Worm (Caenorhabditis elegans) whole organism, L2 larva: ENCODE measurements around the gene phb-2.
A peak's percentile ranks its signal among the peaks of the same experiment; 100 is the strongest.

Experiments used
- F13H6.1 ChIP-seq: sonication (generic microtip); optimal IDR thresholded peaks from 2 replicates; lab custom pipeline; 2016; ENCODE audit warnings: missing genetic modification characterization, missing compliant biosample characterization
- R02D3.7 ChIP-seq: fragments of 150-350 bp; optimal IDR thresholded peaks from 2 replicates; lab custom pipeline; 2014; ENCODE audit warnings: missing biosample characterization, missing genetic modification characterization
- Y55F3AM.14 ChIP-seq: fragments of 200-800 bp; sonication (Bioruptor generic); optimal IDR thresholded peaks from 2 replicates; lab custom pipeline; 2018; ENCODE audit warnings: mild to moderate bottlenecking, missing genetic modification characterization, missing compliant biosample characterization
- ZK546.5 ChIP-seq: sonication (generic microtip); optimal IDR thresholded peaks from 2 replicates; lab custom pipeline; 2017; ENCODE audit warnings: missing biosample characterization, missing genetic modification characterization
- alr-1 ChIP-seq: fragments of 150-350 bp; optimal IDR thresholded peaks from 2 replicates; lab custom pipeline; 2014; ENCODE audit warnings: missing biosample characterization, missing genetic modification characterization
- aly-2 ChIP-seq: fragments of 150-350 bp; optimal IDR thresholded peaks from 2 replicates; lab custom pipeline; 2014; ENCODE audit warnings: missing biosample characterization, missing genetic modification characterization
- ama-1 ChIP-seq: fragments of 150-350 bp; optimal IDR thresholded peaks from 2 replicates; lab custom pipeline; 2018; ENCODE audit warnings: inconsistent platforms
- ceh-16 ChIP-seq: fragments of 150-350 bp; optimal IDR thresholded peaks from 2 replicates; lab custom pipeline; 2014; ENCODE audit warnings: missing biosample characterization, missing genetic modification characterization
- ceh-82 ChIP-seq: fragments of 150-350 bp; optimal IDR thresholded peaks from 2 replicates; lab custom pipeline; 2014; ENCODE audit warnings: missing biosample characterization, missing genetic modification characterization
- dmd-4 ChIP-seq: sonication (generic microtip); optimal IDR thresholded peaks from 2 replicates; lab custom pipeline; 2017; ENCODE audit warnings: missing biosample characterization, missing genetic modification characterization
- egl-27 ChIP-seq: sonication (generic microtip); optimal IDR thresholded peaks from 3 replicates; lab custom pipeline; 2017; ENCODE audit warnings: missing biosample characterization, missing genetic modification reagents, missing genetic modification characterization
- elt-3 ChIP-seq: sonication (generic microtip); optimal IDR thresholded peaks from 2 replicates; lab custom pipeline; 2017; ENCODE audit warnings: missing biosample characterization, missing genetic modification characterization
- fos-1 ChIP-seq: fragments of 150-350 bp; optimal IDR thresholded peaks from 2 replicates; lab custom pipeline; 2014; ENCODE audit warnings: missing biosample characterization, missing genetic modification characterization
- gmeb-1 ChIP-seq: fragments of 150-350 bp; optimal IDR thresholded peaks from 2 replicates; lab custom pipeline; 2014; ENCODE audit warnings: missing biosample characterization, missing genetic modification characterization
- lin-11 ChIP-seq: fragments of 150-350 bp; sonication (generic microtip); optimal IDR thresholded peaks from 2 replicates; lab custom pipeline; 2014; ENCODE audit warnings: missing biosample characterization, missing genetic modification characterization, inconsistent platforms, mixed read lengths
- lin-13 ChIP-seq: fragments of 150-350 bp; optimal IDR thresholded peaks from 2 replicates; lab custom pipeline; 2014; ENCODE audit warnings: missing biosample characterization, missing genetic modification reagents, missing genetic modification characterization
- lin-39 ChIP-seq: fragments of 150-350 bp; optimal IDR thresholded peaks from 2 replicates; lab custom pipeline; 2014; ENCODE audit warnings: missing biosample characterization, missing genetic modification reagents, missing genetic modification characterization
- lsy-2 ChIP-seq, 2 experiments: fragments of 150-350 bp in 1 of 2; sonication (generic microtip) in 1 of 2; optimal IDR thresholded peaks; 2 replicates each; lab custom pipeline; 2014 to 2017; ENCODE audit warnings: missing biosample characterization in 2 of 2, missing genetic modification characterization in 2 of 2
- mab-5 ChIP-seq: fragments of 150-350 bp; optimal IDR thresholded peaks from 2 replicates; lab custom pipeline; 2014; ENCODE audit warnings: missing biosample characterization, missing genetic modification characterization
- nhr-10 ChIP-seq: sonication (generic microtip); optimal IDR thresholded peaks from 2 replicates; lab custom pipeline; 2017; ENCODE audit warnings: missing biosample characterization, missing genetic modification characterization
- nhr-11 ChIP-seq: fragments of 150-350 bp; optimal IDR thresholded peaks from 2 replicates; lab custom pipeline; 2014; ENCODE audit warnings: missing biosample characterization, missing genetic modification characterization
- nhr-129 ChIP-seq: fragments of 150-350 bp; optimal IDR thresholded peaks from 2 replicates; lab custom pipeline; 2014; ENCODE audit warnings: missing biosample characterization, missing genetic modification characterization
- nhr-21 ChIP-seq: fragments of 150-350 bp; optimal IDR thresholded peaks from 2 replicates; lab custom pipeline; 2014; ENCODE audit warnings: missing biosample characterization, missing genetic modification characterization
- nhr-23 ChIP-seq: fragments of 150-350 bp; optimal IDR thresholded peaks from 2 replicates; lab custom pipeline; 2014; ENCODE audit warnings: missing biosample characterization, missing genetic modification reagents, missing genetic modification characterization
- nhr-25 ChIP-seq: fragments of 150-350 bp; sonication (generic microtip); optimal IDR thresholded peaks from 3 replicates; lab custom pipeline; 2014; ENCODE audit warnings: missing biosample characterization, missing genetic modification characterization
- nhr-77 ChIP-seq: fragments of 150-350 bp; optimal IDR thresholded peaks from 2 replicates; lab custom pipeline; 2014; ENCODE audit warnings: missing biosample characterization, missing genetic modification characterization
- sem-4 ChIP-seq: fragments of 150-350 bp; optimal IDR thresholded peaks from 2 replicates; lab custom pipeline; 2014; ENCODE audit warnings: missing biosample characterization, missing genetic modification reagents, missing genetic modification characterization
- snpc-4 ChIP-seq: fragments of 150-350 bp; optimal IDR thresholded peaks from 2 replicates; lab custom pipeline; 2014; ENCODE audit warnings: missing biosample characterization, missing genetic modification characterization
- unc-39 ChIP-seq: fragments of 150-350 bp; optimal IDR thresholded peaks from 2 replicates; lab custom pipeline; 2014; ENCODE audit warnings: missing biosample characterization, missing genetic modification characterization
- unc-55 ChIP-seq: fragments of 150-350 bp; sonication (generic microtip); optimal IDR thresholded peaks from 3 replicates; lab custom pipeline; 2014; ENCODE audit warnings: missing biosample characterization, missing genetic modification reagents, missing genetic modification characterization
- unc-62 ChIP-seq: fragments of 150-350 bp; optimal IDR thresholded peaks from 2 replicates; lab custom pipeline; 2014; ENCODE audit warnings: missing biosample characterization, missing genetic modification reagents, missing genetic modification characterization
- zag-1 ChIP-seq: fragments of 150-350 bp; optimal IDR thresholded peaks from 2 replicates; lab custom pipeline; 2014; ENCODE audit warnings: missing biosample characterization, missing genetic modification characterization
- ztf-1 ChIP-seq: fragments of 200-800 bp; sonication (Bioruptor generic); conservative IDR thresholded peaks from 2 replicates; pipeline ENCODE4 v1.3.6; 2022; ENCODE audit warnings: missing genetic modification characterization, missing compliant biosample characterization

The phb-2 gene

ce11 chrII:6236093-6236945 is 14.9 kb upstream of the phb-2 start:
- TF ChIP-seq snpc-4 (tag; lab: Kevin White, UChicago) (no peak), F13H6.1 (tag; lab: Kevin White, UChicago) (peak; percentile 46), lin-13 (no peak), nhr-21 (tag; lab: Kevin White, UChicago) (no peak), nhr-23 (tag; lab: Kevin White, UChicago) (no peak), lin-11 (tag; lab: Kevin White, UChicago) (no peak), nhr-129 (tag; lab: Kevin White, UChicago) (peak; percentile 21), sem-4 (tag; lab: Kevin White, UChicago) (no peak), unc-55 (no peak), nhr-11 (no peak), ztf-1 (GFP tag; lab: Robert Waterston, UW) (no peak), dmd-4 (tag; lab: Kevin White, UChicago) (no peak), nhr-25 (tag; lab: Kevin White, UChicago) (peak; percentile 4), egl-27 (no peak)

ce11 chrII:6241758-6242157 is 9.5 kb upstream of the phb-2 start, which contains the start of gene T24H7.8:
Gene T24H7.8, plus strand, starts transcription at chrII:6242058.
- TF ChIP-seq nhr-21 (tag; lab: Kevin White, UChicago) (no peak), lin-13 (no peak), F13H6.1 (tag; lab: Kevin White, UChicago) (no peak), fos-1 (tag; lab: Kevin White, UChicago) (no peak), ZK546.5 (tag; lab: Kevin White, UChicago) (no peak), lsy-2 (tag; optimal IDR thresholded peaks at IDR 0.05; lab: Kevin White, UChicago) (no peak), ama-1 (no peak), dmd-4 (tag; lab: Kevin White, UChicago) (no peak), lin-11 (tag; lab: Kevin White, UChicago) (no peak)

- TF ChIP-seq fos-1 (tag; lab: Kevin White, UChicago) = peak; percentile 89
- TF ChIP-seq nhr-21 (tag; lab: Kevin White, UChicago) = no peak
Observed at ce11 chrII:6244171-6244570, 7.0 kb upstream of the phb-2 start, which contains the start of gene tat-4. Gene tat-4, minus strand, starts transcription at chrII:6244287.

ce11 chrII:6245199-6245702 is 6.0 kb upstream of the phb-2 start, which contains the start of gene blos-4:
Gene blos-4, plus strand, starts transcription at chrII:6245249.
- no peak for TF ChIP-seq unc-39 (tag; lab: Kevin White, UChicago)
- no peak for TF ChIP-seq unc-55
- peak; percentile 50 for TF ChIP-seq gmeb-1 (tag; lab: Kevin White, UChicago)
- TF ChIP-seq elt-3 = no peak
- no peak for TF ChIP-seq ZK546.5 (tag; lab: Kevin White, UChicago)
- TF ChIP-seq, all 48 proteins: peak for 1

ce11 chrII:6246054-6246453 is 5.2 kb upstream of the phb-2 start, which contains the start of gene lelo-1:
Gene lelo-1, plus strand, starts transcription at chrII:6246354.
- TF ChIP-seq unc-39 (tag; lab: Kevin White, UChicago) = no peak
- TF ChIP-seq lin-13 = no peak
- TF ChIP-seq egl-27 = no peak
- no peak for TF ChIP-seq unc-62 (GFP tag; lab: Kevin White, UChicago)
- no peak for TF ChIP-seq nhr-25 (tag; lab: Kevin White, UChicago)
- TF ChIP-seq snpc-4 (tag; lab: Kevin White, UChicago) = no peak
- no peak for TF ChIP-seq ceh-82 (tag; lab: Kevin White, UChicago)
- no peak for TF ChIP-seq lsy-2 (tag; optimal IDR thresholded peaks at IDR 0.05; lab: Kevin White, UChicago)
- no peak for TF ChIP-seq alr-1 (tag; lab: Kevin White, UChicago)
- TF ChIP-seq, all 48 proteins: peak for 0

- no peak for TF ChIP-seq unc-62 (GFP tag; lab: Kevin White, UChicago)
Observed at ce11 chrII:6247011-6247410, 4.2 kb upstream of the phb-2 start, which contains the start of gene T24H7.2. Gene T24H7.2, plus strand, starts transcription at chrII:6247311.

ce11 chrII:6248029-6248428 is 3.2 kb upstream of the phb-2 start:
- TF ChIP-seq ama-1 = no peak
- TF ChIP-seq aly-2 = no peak
- no peak for TF ChIP-seq lsy-2 (tag; optimal IDR thresholded peaks at IDR 0.05; lab: Kevin White, UChicago)
- no peak for TF ChIP-seq nhr-23 (tag; lab: Kevin White, UChicago)
- no peak for TF ChIP-seq unc-39 (tag; lab: Kevin White, UChicago)
- no peak for TF ChIP-seq nhr-129 (tag; lab: Kevin White, UChicago)
- TF ChIP-seq gmeb-1 (tag; lab: Kevin White, UChicago) = no peak
- TF ChIP-seq ceh-16 = no peak
- no peak for TF ChIP-seq R02D3.7 (tag; lab: Kevin White, UChicago)
- no peak for TF ChIP-seq mab-5 (tag; lab: Kevin White, UChicago)
- no peak for TF ChIP-seq lin-39 (tag; lab: Kevin White, UChicago)
- no peak for TF ChIP-seq ceh-82 (tag; lab: Kevin White, UChicago)
- TF ChIP-seq fos-1 (tag; lab: Kevin White, UChicago) = no peak
- no peak for TF ChIP-seq lin-13
- no peak for TF ChIP-seq nhr-10 (tag; lab: Kevin White, UChicago)
- TF ChIP-seq nhr-77 (tag; lab: Kevin White, UChicago) = no peak
- TF ChIP-seq zag-1 (tag; lab: Kevin White, UChicago) = no peak
- TF ChIP-seq F13H6.1 (tag; lab: Kevin White, UChicago) = no peak
- no peak for TF ChIP-seq Y55F3AM.14 (GFP tag; lab: Kevin White, UChicago)
- no peak for TF ChIP-seq unc-62 (GFP tag; lab: Kevin White, UChicago)
